Worm (Caenorhabditis elegans): Measurements from ENCODE around the gene C02B10.3.
A peak's percentile ranks its signal among the peaks of the same experiment; 100 is the strongest.

ce11 chrIV:5131781-5132180 is 28.7 kb upstream of the C02B10.3 start:
- TF ChIP-seq grh-1 (GFP tag; IDR thresholded peaks at IDR 0.05), result no peak
- no peak for TF ChIP-seq ama-1 (optimal IDR thresholded peaks at IDR 0.05)
- peak; percentile 12 for TF ChIP-seq elt-2 (tag; optimal IDR thresholded peaks at IDR 0.05)
- TF ChIP-seq ceh-82 (tag; optimal IDR thresholded peaks at IDR 0.05), result no peak
- TF ChIP-seq skn-1 (tag; optimal IDR thresholded peaks at IDR 0.05), result no peak
- no peak for TF ChIP-seq sup-37 (GFP tag; optimal IDR thresholded peaks at IDR 0.05)
- no peak for TF ChIP-seq nhr-237 (tag; optimal IDR thresholded peaks at IDR 0.05)
- no peak for TF ChIP-seq sox-4 (tag; optimal IDR thresholded peaks at IDR 0.05)
- no peak for TF ChIP-seq ztf-11 (tag; optimal IDR thresholded peaks at IDR 0.05)
- TF ChIP-seq ceh-90 (tag; optimal IDR thresholded peaks at IDR 0.05), result no peak
- TF ChIP-seq ztf-4 (tag; optimal IDR thresholded peaks at IDR 0.05), result no peak
- no peak for TF ChIP-seq fkh-10 (GFP tag; optimal IDR thresholded peaks at IDR 0.05)

Measured in whole organism, L1 larva.